Worm (Caenorhabditis elegans): ENCODE measurements around the gene pfut-1.

DNA sequence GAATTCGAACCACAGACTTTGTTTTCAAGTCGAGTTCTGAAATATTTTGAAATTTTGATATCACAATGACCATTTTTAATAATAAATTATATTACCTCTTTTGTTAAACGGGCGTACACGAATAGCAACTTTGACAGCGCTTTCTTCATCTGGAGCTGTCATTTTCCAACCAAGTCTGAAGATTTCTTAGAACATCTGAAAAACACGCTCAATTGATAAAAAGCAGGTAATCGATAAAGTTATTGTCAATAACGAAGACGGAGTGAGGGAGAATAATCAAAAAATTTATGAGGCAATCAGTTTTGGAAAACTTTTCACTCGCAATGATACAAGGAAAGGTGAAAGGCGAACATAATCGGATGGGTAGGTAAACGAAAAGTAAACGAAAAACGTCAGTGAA lies 12.9 kb downstream of the pfut-1 start, which contains the start of gene klp-4:
- no peak for TF ChIP-seq W03F9.2 (tag; optimal IDR thresholded peaks at IDR 0.05)
- TF ChIP-seq dao-5 (tag; optimal IDR thresholded peaks at IDR 0.05), result no peak
- TF ChIP-seq him-1 (tag; optimal IDR thresholded peaks at IDR 0.05), result no peak
